Fruit fly (Drosophila melanogaster): ENCODE measurements around the gene Son.
A peak's percentile ranks its signal among the peaks of the same experiment; 100 is the strongest.

DNA sequence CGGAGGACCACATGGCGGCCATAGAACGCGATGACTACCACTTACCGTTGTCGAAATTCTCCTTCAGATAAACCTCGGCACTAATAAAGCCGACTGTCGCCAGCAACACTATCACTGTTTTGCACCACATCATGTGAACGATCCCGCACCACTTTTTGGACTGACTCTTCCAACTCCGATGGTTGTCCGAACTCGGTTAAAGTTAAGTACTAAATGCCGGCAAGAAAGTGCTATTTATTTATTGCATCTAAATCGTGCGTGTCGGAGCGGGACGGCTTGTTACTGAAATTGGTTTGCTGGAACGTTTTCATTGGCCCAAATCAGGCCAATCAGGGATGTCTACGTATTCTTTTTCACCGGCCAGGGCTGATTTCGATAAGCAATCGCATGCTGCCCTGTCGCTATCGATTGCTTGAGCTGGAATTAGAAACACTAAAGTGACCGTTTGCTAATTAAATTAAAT is 52.8 kb downstream of the Son start, which contains the start of gene Calr:
- TF ChIP-seq CG13204 (GFP tag; optimal IDR thresholded peaks at IDR 0.05): no peak
- TF ChIP-seq EcR (GFP tag; optimal IDR thresholded peaks at IDR 0.05): no peak
- TF ChIP-seq CG8301 (tag; optimal IDR thresholded peaks at IDR 0.05): no peak
- TF ChIP-seq Snoo (tag; optimal IDR thresholded peaks at IDR 0.05): peak; percentile 30
